Worm (Caenorhabditis elegans) whole organism, L3 larva: ENCODE data around the gene znf-622.

Experiments
- R02D3.7 ChIP-seq: fragments of 150-350 bp; optimal IDR thresholded peaks from 2 replicates; lab custom pipeline; 2014; ENCODE audit warnings: missing biosample characterization, missing genetic modification characterization
- ZK546.5 ChIP-seq: sonication (generic microtip); optimal IDR thresholded peaks from 2 replicates; lab custom pipeline; 2017; ENCODE audit warnings: missing biosample characterization, missing genetic modification characterization
- aly-2 ChIP-seq: fragments of 150-350 bp; optimal IDR thresholded peaks from 2 replicates; lab custom pipeline; 2014; ENCODE audit warnings: missing biosample characterization, missing genetic modification characterization
- ama-1 ChIP-seq: fragments of 150-350 bp; optimal IDR thresholded peaks from 2 replicates; lab custom pipeline; 2018
- ceh-16 ChIP-seq: sonication (generic microtip); optimal IDR thresholded peaks from 2 replicates; lab custom pipeline; 2017; ENCODE audit warnings: missing biosample characterization, missing genetic modification characterization
- ceh-82 ChIP-seq: fragments of 150-350 bp; optimal IDR thresholded peaks from 2 replicates; lab custom pipeline; 2014; ENCODE audit warnings: missing biosample characterization, missing genetic modification characterization
- daf-12 ChIP-seq: fragments of 150-350 bp; optimal IDR thresholded peaks from 2 replicates; lab custom pipeline; 2014; ENCODE audit warnings: missing biosample characterization, missing genetic modification reagents, missing genetic modification characterization
- egl-27 ChIP-seq: sonication (generic microtip); optimal IDR thresholded peaks from 4 replicates; lab custom pipeline; 2017; ENCODE audit warnings: missing biosample characterization, missing genetic modification reagents, missing genetic modification characterization
- egl-5 ChIP-seq: fragments of 150-350 bp; optimal IDR thresholded peaks from 2 replicates; lab custom pipeline; 2017; ENCODE audit warnings: missing biosample characterization, missing genetic modification reagents, missing genetic modification characterization, inconsistent platforms
- elt-1 ChIP-seq: fragments of 150-350 bp; optimal IDR thresholded peaks from 2 replicates; lab custom pipeline; 2014; ENCODE audit warnings: missing biosample characterization, missing genetic modification characterization
- elt-2 ChIP-seq: sonication (generic microtip); optimal IDR thresholded peaks from 2 replicates; lab custom pipeline; 2016; ENCODE audit warnings: missing genetic modification reagents, mild to moderate bottlenecking, missing genetic modification characterization, missing compliant biosample characterization
- elt-3 ChIP-seq, 3 experiments: fragments of 150-350 bp in 1 of 3; sonication (generic microtip) in 2 of 3; optimal IDR thresholded peaks; 2 replicates in 2 of 3; 4 replicates in 1 of 3; lab custom pipeline; 2014 to 2017; ENCODE audit warnings: missing biosample characterization in 3 of 3, missing genetic modification characterization in 3 of 3
- eor-1 ChIP-seq, 2 experiments: fragments of 150-350 bp; optimal IDR thresholded peaks; 2 replicates each; lab custom pipeline; 2014 to 2018; ENCODE audit warnings: missing biosample characterization in 2 of 2, missing genetic modification characterization in 2 of 2
- hmg-11 ChIP-seq: sonication (generic microtip); optimal IDR thresholded peaks from 2 replicates; lab custom pipeline; 2016; ENCODE audit warnings: missing genetic modification characterization, missing compliant biosample characterization
- jun-1 ChIP-seq: fragments of 150-350 bp; optimal IDR thresholded peaks from 2 replicates; lab custom pipeline; 2014; ENCODE audit warnings: missing biosample characterization, missing genetic modification reagents, missing genetic modification characterization
- lin-15B ChIP-seq: fragments of 150-350 bp; optimal IDR thresholded peaks from 2 replicates; lab custom pipeline; 2014; ENCODE audit warnings: missing biosample characterization, missing genetic modification characterization
- lin-39 ChIP-seq: fragments of 150-350 bp; optimal IDR thresholded peaks from 2 replicates; lab custom pipeline; 2018; ENCODE audit warnings: missing biosample characterization, missing genetic modification reagents, missing genetic modification characterization
- lsy-12 ChIP-seq: sonication (generic microtip); optimal IDR thresholded peaks from 2 replicates; lab custom pipeline; 2016; ENCODE audit warnings: mild to moderate bottlenecking, missing genetic modification characterization, missing compliant biosample characterization
- mml-1 ChIP-seq: fragments of 150-350 bp; sonication (generic microtip); optimal IDR thresholded peaks from 3 replicates; lab custom pipeline; 2014; ENCODE audit warnings: missing biosample characterization, missing genetic modification characterization
- nfya-1 ChIP-seq: sonication (generic microtip); optimal IDR thresholded peaks from 2 replicates; lab custom pipeline; 2017; ENCODE audit warnings: missing genetic modification characterization, mild to moderate bottlenecking, missing compliant biosample characterization, antibody characterized with exemption, moderate library complexity; ENCODE audit not compliant: insufficient read depth
- nhr-11 ChIP-seq: fragments of 150-350 bp; optimal IDR thresholded peaks from 2 replicates; lab custom pipeline; 2014; ENCODE audit warnings: missing biosample characterization, missing genetic modification characterization
- nhr-12 ChIP-seq: fragments of 150-350 bp; optimal IDR thresholded peaks from 2 replicates; lab custom pipeline; 2014; ENCODE audit warnings: missing biosample characterization, missing genetic modification characterization
- nhr-23 ChIP-seq: fragments of 150-350 bp; optimal IDR thresholded peaks from 2 replicates; lab custom pipeline; 2014; ENCODE audit warnings: missing biosample characterization, missing genetic modification reagents, missing genetic modification characterization
- nhr-25 ChIP-seq: sonication (generic microtip); optimal IDR thresholded peaks from 2 replicates; lab custom pipeline; 2017; ENCODE audit warnings: missing biosample characterization, missing genetic modification characterization
- nhr-28 ChIP-seq: fragments of 150-350 bp; optimal IDR thresholded peaks from 2 replicates; lab custom pipeline; 2014; ENCODE audit warnings: missing biosample characterization, missing genetic modification characterization
- nhr-43 ChIP-seq: sonication (generic microtip); optimal IDR thresholded peaks from 2 replicates; lab custom pipeline; 2016; ENCODE audit warnings: mild to moderate bottlenecking, missing genetic modification characterization, missing compliant biosample characterization; ENCODE audit not compliant: poor library complexity, severe bottlenecking
- nhr-67 ChIP-seq: fragments of 150-350 bp; optimal IDR thresholded peaks from 2 replicates; lab custom pipeline; 2014; ENCODE audit warnings: missing biosample characterization, missing genetic modification characterization
- nhr-77 ChIP-seq: fragments of 150-350 bp; optimal IDR thresholded peaks from 2 replicates; lab custom pipeline; 2014; ENCODE audit warnings: missing biosample characterization, missing genetic modification characterization
- pha-4 ChIP-seq: fragments of 150-350 bp; optimal IDR thresholded peaks from 2 replicates; lab custom pipeline; 2014; ENCODE audit warnings: missing biosample characterization, missing genetic modification reagents, missing genetic modification characterization
- pqm-1 ChIP-seq: fragments of 150-350 bp; optimal IDR thresholded peaks from 2 replicates; lab custom pipeline; 2017; ENCODE audit warnings: missing biosample characterization, missing genetic modification characterization, inconsistent platforms
- sea-2 ChIP-seq: fragments of 150-350 bp; sonication (generic microtip); optimal IDR thresholded peaks from 4 replicates; lab custom pipeline; 2014; ENCODE audit warnings: missing biosample characterization, missing genetic modification reagents, missing genetic modification characterization
- skn-1 ChIP-seq: fragments of 150-350 bp; optimal IDR thresholded peaks from 2 replicates; lab custom pipeline; 2014; ENCODE audit warnings: missing biosample characterization, missing genetic modification characterization
- snpc-4 ChIP-seq: fragments of 150-350 bp; optimal IDR thresholded peaks from 2 replicates; lab custom pipeline; 2014; ENCODE audit warnings: missing biosample characterization, missing genetic modification characterization
- unc-62 ChIP-seq: fragments of 150-350 bp; sonication (generic microtip); optimal IDR thresholded peaks from 4 replicates; lab custom pipeline; 2014; ENCODE audit warnings: missing biosample characterization, missing genetic modification reagents, missing genetic modification characterization
- ztf-4 ChIP-seq: fragments of 150-350 bp; optimal IDR thresholded peaks from 2 replicates; lab custom pipeline; 2014; ENCODE audit warnings: missing biosample characterization, missing genetic modification characterization

The znf-622 gene

ce11 chrIII:6356007-6356406, 25.4 kb upstream of the znf-622 start:
- no peak for TF ChIP-seq egl-27 (tag; lab: Kevin White, UChicago)
- peak; percentile 17 for TF ChIP-seq egl-5 (tag; lab: Kevin White, UChicago)

- TF ChIP-seq elt-3 (tag; optimal IDR thresholded peaks at IDR 0.05; lab: Kevin White, UChicago): no peak
- TF ChIP-seq ama-1: peak; percentile 11
- TF ChIP-seq, all 47 proteins: peak for 1
Measured at ce11 chrIII:6356764-6357163, 24.7 kb upstream of the znf-622 start.

DNA sequence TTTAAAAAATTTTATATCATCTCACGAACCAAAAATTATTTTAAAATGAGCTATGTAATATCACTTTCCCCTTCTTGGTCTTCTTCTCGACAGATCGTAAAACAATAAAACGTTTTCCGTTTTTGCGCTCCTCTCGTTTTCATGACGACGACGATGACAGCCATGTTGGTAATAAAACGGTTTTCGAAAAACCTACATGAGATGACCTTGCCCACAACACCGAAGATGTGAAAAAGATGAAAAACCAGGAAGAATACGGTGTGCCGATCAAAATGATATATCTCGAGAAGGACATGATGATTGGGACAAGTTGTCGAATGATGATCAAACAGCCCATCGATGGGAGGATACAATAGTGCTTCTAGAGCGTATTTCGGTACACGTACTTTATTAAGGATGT, 22.7 kb upstream of the znf-622 start:
- TF ChIP-seq snpc-4 (tag; lab: Kevin White, UChicago): no peak
- TF ChIP-seq mml-1 (tag; lab: Kevin White, UChicago): no peak
- TF ChIP-seq nhr-28 (tag; lab: Kevin White, UChicago): no peak

DNA sequence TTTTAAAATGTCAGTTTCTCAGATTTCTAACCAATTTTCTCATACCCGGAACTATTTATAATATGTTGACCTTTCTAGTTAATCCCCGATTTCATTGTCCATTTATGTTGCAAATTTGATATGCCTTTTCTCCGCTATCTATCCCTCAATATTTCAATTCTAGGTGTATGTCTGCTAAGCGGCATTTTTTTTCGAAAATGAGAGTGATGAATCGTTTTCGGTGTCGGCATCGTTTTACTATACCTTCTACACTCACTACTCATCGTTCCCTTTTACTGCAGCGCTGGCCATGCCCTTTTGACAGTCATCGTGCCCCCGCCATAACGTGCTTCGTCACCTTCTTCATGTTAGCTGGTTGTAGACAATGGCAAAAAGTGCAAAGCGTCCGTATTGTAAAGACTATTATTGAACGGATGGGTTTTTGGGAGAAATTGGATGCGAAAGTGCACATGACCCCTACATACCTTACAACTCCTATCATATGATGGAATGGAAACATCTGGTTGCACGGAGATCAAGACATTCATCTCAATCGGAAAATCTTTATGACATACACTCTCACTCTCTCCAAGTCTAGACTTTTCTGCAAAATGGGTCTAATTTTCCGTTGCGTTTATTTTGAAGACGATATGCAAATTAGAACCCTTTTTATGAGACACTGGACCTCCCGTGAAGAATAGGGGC, 22.1 kb upstream of the znf-622 start:
- TF ChIP-seq nhr-25 (tag; lab: Kevin White, UChicago) (peak; percentile 59), jun-1 (tag; lab: Kevin White, UChicago) (peak; percentile 31), nhr-67 (tag; lab: Kevin White, UChicago) (no peak), pqm-1 (tag; lab: Kevin White, UChicago) (no peak), sea-2 (GFP tag; lab: Kevin White, UChicago) (no peak)

DNA sequence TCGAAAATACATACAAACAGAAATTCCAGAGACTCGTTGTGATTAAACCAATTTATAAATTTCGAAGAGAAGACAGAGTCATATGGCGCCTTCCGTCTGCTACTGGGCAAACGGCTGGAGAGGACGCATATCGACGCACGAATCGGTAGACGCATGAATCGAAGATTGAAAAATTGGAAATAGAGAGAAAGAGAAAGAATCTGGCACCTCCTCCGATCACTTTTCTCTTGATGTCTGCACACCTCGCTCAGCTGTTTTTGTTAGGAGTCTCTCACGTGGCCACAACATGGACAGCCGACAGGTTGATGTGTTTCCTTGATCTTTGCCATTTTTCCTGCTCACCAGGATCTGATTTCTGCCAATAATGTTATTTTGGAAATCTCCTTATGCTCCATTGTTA, 21.3 kb upstream of the znf-622 start:
- TF ChIP-seq nhr-43 (tag; lab: Kevin White, UChicago): peak; percentile 42
- peak; percentile 44 for TF ChIP-seq lin-39 (tag; lab: Kevin White, UChicago)
- TF ChIP-seq nfya-1 (tag; lab: Kevin White, UChicago): peak; percentile 42
- no peak for TF ChIP-seq ceh-16
- peak; percentile 49 for TF ChIP-seq elt-1 (tag; lab: Kevin White, UChicago)

ce11 chrIII:6360825-6361224, 20.6 kb upstream of the znf-622 start:
- TF ChIP-seq hmg-11 (no peak), nhr-77 (no peak), ceh-82 (no peak), skn-1 (tag; lab: Kevin White, UChicago) (no peak), jun-1 (tag; lab: Kevin White, UChicago) (no peak), elt-2 (peak; percentile 61), unc-62 (GFP tag; lab: Kevin White, UChicago) (no peak), nhr-23 (tag; lab: Kevin White, UChicago) (peak; percentile 52), lin-15B (tag; lab: Kevin White, UChicago) (no peak), daf-12 (tag; lab: Kevin White, UChicago) (no peak), ZK546.5 (tag; lab: Kevin White, UChicago) (no peak), lin-39 (tag; lab: Kevin White, UChicago) (no peak), nhr-12 (tag; lab: Kevin White, UChicago) (no peak), lsy-12 (tag; lab: Kevin White, UChicago) (no peak), egl-5 (tag; lab: Kevin White, UChicago) (no peak), R02D3.7 (tag; lab: Kevin White, UChicago) (no peak), ztf-4 (tag; lab: Kevin White, UChicago) (no peak), nhr-43 (tag; lab: Kevin White, UChicago) (peak; percentile 29), pha-4 (tag; lab: Kevin White, UChicago) (no peak), aly-2 (no peak), ama-1 (no peak), elt-1 (tag; lab: Kevin White, UChicago) (peak; percentile 24), mml-1 (tag; lab: Kevin White, UChicago) (no peak), nhr-11 (tag; lab: Kevin White, UChicago) (no peak), nhr-28 (tag; lab: Kevin White, UChicago) (no peak), eor-1 (tag; optimal IDR thresholded peaks at IDR 0.05; lab: Kevin White, UChicago) (no peak), sea-2 (GFP tag; lab: Kevin White, UChicago) (no peak), egl-27 (tag; lab: Kevin White, UChicago) (no peak)
